Worm (Caenorhabditis elegans) whole organism, L3 larva: ENCODE measurements around the gene lsy-13.

Experiments
- elt-1 ChIP-seq: fragments of 150-350 bp; optimal IDR thresholded peaks from 2 replicates; lab custom pipeline; 2014; ENCODE audit warnings: missing biosample characterization, missing genetic modification characterization
- elt-2 ChIP-seq: sonication (generic microtip); optimal IDR thresholded peaks from 2 replicates; lab custom pipeline; 2016; ENCODE audit warnings: missing genetic modification reagents, mild to moderate bottlenecking, missing genetic modification characterization, missing compliant biosample characterization
- elt-3 ChIP-seq, 3 experiments: fragments of 150-350 bp in 1 of 3; sonication (generic microtip) in 2 of 3; optimal IDR thresholded peaks; 2 replicates in 2 of 3; 4 replicates in 1 of 3; lab custom pipeline; 2014 to 2017; ENCODE audit warnings: missing biosample characterization in 3 of 3, missing genetic modification characterization in 3 of 3
- fos-1 ChIP-seq: fragments of 150-350 bp; optimal IDR thresholded peaks from 2 replicates; lab custom pipeline; 2014; ENCODE audit warnings: missing biosample characterization, missing genetic modification characterization
- mdl-1 ChIP-seq: fragments of 150-350 bp; optimal IDR thresholded peaks from 2 replicates; lab custom pipeline; 2014; ENCODE audit warnings: missing biosample characterization, missing genetic modification characterization
- nfya-1 ChIP-seq: sonication (generic microtip); optimal IDR thresholded peaks from 2 replicates; lab custom pipeline; 2017; ENCODE audit warnings: missing genetic modification characterization, mild to moderate bottlenecking, missing compliant biosample characterization, antibody characterized with exemption, moderate library complexity; ENCODE audit not compliant: insufficient read depth
- nhr-237 ChIP-seq: fragments of 150-350 bp; optimal IDR thresholded peaks from 2 replicates; lab custom pipeline; 2014; ENCODE audit warnings: missing biosample characterization, missing genetic modification characterization
- nhr-25 ChIP-seq: sonication (generic microtip); optimal IDR thresholded peaks from 2 replicates; lab custom pipeline; 2017; ENCODE audit warnings: missing biosample characterization, missing genetic modification characterization
- nhr-43 ChIP-seq: sonication (generic microtip); optimal IDR thresholded peaks from 2 replicates; lab custom pipeline; 2016; ENCODE audit warnings: mild to moderate bottlenecking, missing genetic modification characterization, missing compliant biosample characterization; ENCODE audit not compliant: poor library complexity, severe bottlenecking
- unc-62 ChIP-seq: fragments of 150-350 bp; sonication (generic microtip); optimal IDR thresholded peaks from 4 replicates; lab custom pipeline; 2014; ENCODE audit warnings: missing biosample characterization, missing genetic modification reagents, missing genetic modification characterization
- ztf-11 ChIP-seq: fragments of 150-350 bp; optimal IDR thresholded peaks from 2 replicates; lab custom pipeline; 2014; ENCODE audit warnings: missing biosample characterization, missing genetic modification characterization
- ztf-4 ChIP-seq: fragments of 150-350 bp; optimal IDR thresholded peaks from 2 replicates; lab custom pipeline; 2014; ENCODE audit warnings: missing biosample characterization, missing genetic modification characterization

ce11 chrIV:16867223-16867622 lies 3.6 kb downstream of the lsy-13 start, which contains the start of gene T06A10.107:
- TF ChIP-seq nhr-25 (tag; lab: Kevin White, UChicago) (no peak), nhr-237 (tag; lab: Kevin White, UChicago) (no peak), nhr-43 (tag; lab: Kevin White, UChicago) (no peak), mdl-1 (tag; lab: Kevin White, UChicago) (no peak), unc-62 (GFP tag; lab: Kevin White, UChicago) (no peak), elt-2 (tag; lab: Kevin White, UChicago) (no peak), ztf-11 (tag; lab: Kevin White, UChicago) (no peak), ztf-4 (tag; lab: Kevin White, UChicago) (no peak), elt-1 (no peak), nfya-1 (tag; lab: Kevin White, UChicago) (no peak), elt-3 (tag; optimal IDR thresholded peaks at IDR 0.05; lab: Kevin White, UChicago) (no peak), fos-1 (no peak)
